Fruit fly (Drosophila melanogaster) whole organism, wandering third instar larva: Measurements from ENCODE around the gene CG7330.
A peak's percentile ranks its signal among the peaks of the same experiment; 100 is the strongest.

ENCODE experiments used
- Abd-B ChIP-seq: fragments of >200 bp; optimal IDR thresholded peaks from 2 replicates; lab custom pipeline; 2017; ENCODE audit warnings: missing biosample characterization, missing genetic modification characterization
- CG32264 ChIP-seq: fragments of 200-800 bp; sonication (Bioruptor generic); optimal IDR thresholded peaks from 2 replicates; lab custom pipeline; 2016; ENCODE audit warnings: missing biosample characterization, missing genetic modification characterization
- CG9705 ChIP-seq: fragments of 200-800 bp; sonication (Bioruptor generic); optimal IDR thresholded peaks from 2 replicates; lab custom pipeline; 2018; ENCODE audit warnings: missing biosample characterization, mild to moderate bottlenecking, missing genetic modification characterization
- CrebA ChIP-seq: fragments of 200-800 bp; sonication (Bioruptor generic); optimal IDR thresholded peaks from 2 replicates; lab custom pipeline; 2016; ENCODE audit warnings: missing biosample characterization, mild to moderate bottlenecking, missing genetic modification characterization, borderline replicate concordance
- Dif ChIP-seq: fragments of 200-275, 200-300 bp; sonication (Bioruptor generic); optimal IDR thresholded peaks from 2 replicates; lab custom pipeline; 2018; ENCODE audit warnings: missing biosample characterization, missing genetic modification characterization; ENCODE audit not compliant: partially characterized antibody
- GATAd ChIP-seq: sonication (Bioruptor generic); optimal IDR thresholded peaks from 2 replicates; lab custom pipeline; 2016; ENCODE audit warnings: missing biosample characterization, missing genetic modification characterization
- HLH106 ChIP-seq: fragments of 200-800 bp; optimal IDR thresholded peaks from 3 replicates; lab custom pipeline; 2019; ENCODE audit warnings: missing biosample characterization, mild to moderate bottlenecking, missing genetic modification characterization, moderate library complexity
- Hnf4 ChIP-seq: fragments of 200-800 bp; sonication (Bioruptor generic); optimal IDR thresholded peaks from 2 replicates; lab custom pipeline; 2016; ENCODE audit warnings: missing biosample characterization, mild to moderate bottlenecking, missing genetic modification characterization
- Hr78 ChIP-seq: fragments of >200 bp; optimal IDR thresholded peaks from 2 replicates; lab custom pipeline; 2017; ENCODE audit warnings: missing biosample characterization, missing genetic modification characterization
- Hr83 ChIP-seq: fragments of 200-300 bp; sonication (Bioruptor generic); optimal IDR thresholded peaks from 2 replicates; lab custom pipeline; 2016; ENCODE audit warnings: missing biosample characterization, mild to moderate bottlenecking, missing genetic modification characterization, moderate library complexity; ENCODE audit not compliant: poor library complexity, severe bottlenecking
- Jra ChIP-seq: sonication (Bioruptor generic); optimal IDR thresholded peaks from 2 replicates; lab custom pipeline; 2016; ENCODE audit warnings: missing biosample characterization, missing genetic modification characterization
- Mio ChIP-seq: sonication (Bioruptor generic); optimal IDR thresholded peaks from 2 replicates; lab custom pipeline; 2016; ENCODE audit warnings: missing biosample characterization, missing genetic modification characterization
- Myc ChIP-seq: fragments of >200 bp; optimal IDR thresholded peaks from 2 replicates; lab custom pipeline; 2017
- N ChIP-seq: fragments of >200 bp; optimal IDR thresholded peaks from 2 replicates; lab custom pipeline; 2018; ENCODE audit warnings: missing biosample characterization, missing external identifiers, missing genetic modification characterization
- OdsH ChIP-seq: fragments of 200-800 bp; sonication (Bioruptor generic); optimal IDR thresholded peaks from 2 replicates; lab custom pipeline; 2016; ENCODE audit warnings: missing biosample characterization, mild to moderate bottlenecking, missing genetic modification characterization
- Rel ChIP-seq, 2 experiments: fragments of 200-800 bp; sonication (Bioruptor generic) in 1 of 2; optimal IDR thresholded peaks; 2 replicates in 1 of 2; 3 replicates in 1 of 2; lab custom pipeline; 2016 to 2019; ENCODE audit warnings: mild to moderate bottlenecking in 2 of 2, missing biosample characterization in 2 of 2, missing genetic modification characterization in 2 of 2, moderate library complexity in 1 of 2
- Sp1 ChIP-seq: fragments of 200-800 bp; sonication (Bioruptor generic); optimal IDR thresholded peaks from 3 replicates; lab custom pipeline; 2019; ENCODE audit warnings: missing biosample characterization, mild to moderate bottlenecking, missing genetic modification characterization, moderate library complexity
- Vsx2 ChIP-seq: fragments of 200-300, 225-300 bp; sonication (Bioruptor generic); optimal IDR thresholded peaks from 2 replicates; lab custom pipeline; 2018; ENCODE audit warnings: missing biosample characterization, missing genetic modification characterization; ENCODE audit not compliant: partially characterized antibody
- br ChIP-seq: fragments of 200-800 bp; sonication (Bioruptor generic); optimal IDR thresholded peaks from 2 replicates; lab custom pipeline; 2016; ENCODE audit warnings: missing biosample characterization, missing genetic modification characterization
- dl ChIP-seq, 2 experiments: fragments of 175-275, 200-275 bp in 1 of 2; fragments of 200-275 bp in 1 of 2; sonication (Bioruptor generic); optimal IDR thresholded peaks; lab custom pipeline; 2018; ENCODE audit warnings: mild to moderate bottlenecking in 2 of 2, missing biosample characterization in 2 of 2, missing genetic modification characterization in 2 of 2, moderate library complexity in 2 of 2; ENCODE audit not compliant: partially characterized antibody in 2 of 2, insufficient read depth in 1 of 2
- dmrt93B ChIP-seq: fragments of 200-800 bp; sonication (Bioruptor generic); optimal IDR thresholded peaks from 2 replicates; lab custom pipeline; 2018; ENCODE audit warnings: missing biosample characterization, mild to moderate bottlenecking, missing genetic modification characterization
- dsf ChIP-seq: sonication (Bioruptor generic); optimal IDR thresholded peaks from 2 replicates; lab custom pipeline; 2016; ENCODE audit warnings: missing biosample characterization, missing genetic modification characterization, borderline replicate concordance
- ey ChIP-seq: fragments of 200-800 bp; sonication (Bioruptor generic); optimal IDR thresholded peaks from 2 replicates; lab custom pipeline; 2016; ENCODE audit warnings: missing biosample characterization, missing genetic modification characterization
- foxo ChIP-seq, 2 experiments: fragments of 200-800 bp; sonication (Bioruptor generic); optimal IDR thresholded peaks; 2 replicates in 1 of 2; 3 replicates in 1 of 2; lab custom pipeline; 2016 to 2017; ENCODE audit warnings: missing biosample characterization in 2 of 2, missing genetic modification characterization in 2 of 2
- fru ChIP-seq: fragments of 200-800 bp; sonication (Bioruptor generic); optimal IDR thresholded peaks from 3 replicates; lab custom pipeline; 2016; ENCODE audit warnings: missing biosample characterization, mild to moderate bottlenecking, missing genetic modification characterization
- h ChIP-seq: fragments of 200-800 bp; sonication (Bioruptor generic); optimal IDR thresholded peaks from 3 replicates; lab custom pipeline; 2016; ENCODE audit warnings: missing biosample characterization, mild to moderate bottlenecking, missing genetic modification characterization
- jim ChIP-seq: fragments of 175-275, 200-325 bp; sonication (Bioruptor generic); optimal IDR thresholded peaks from 2 replicates; lab custom pipeline; 2016; ENCODE audit warnings: missing biosample characterization, mild to moderate bottlenecking, missing genetic modification characterization
- pan ChIP-seq: fragments of >200 bp; optimal IDR thresholded peaks from 2 replicates; lab custom pipeline; 2017
- psq ChIP-seq: fragments of 200-800 bp; sonication (Bioruptor generic); optimal IDR thresholded peaks from 3 replicates; lab custom pipeline; 2017; ENCODE audit warnings: missing biosample characterization, mild to moderate bottlenecking, missing genetic modification characterization, moderate library complexity
- rgr ChIP-seq: fragments of 200-800 bp; sonication (Bioruptor generic); optimal IDR thresholded peaks from 3 replicates; lab custom pipeline; 2016; ENCODE audit warnings: missing biosample characterization, mild to moderate bottlenecking, missing genetic modification characterization
- sage ChIP-seq: fragments of 200-800 bp; sonication (Bioruptor generic); optimal IDR thresholded peaks from 2 replicates; lab custom pipeline; 2016; ENCODE audit warnings: missing biosample characterization, mild to moderate bottlenecking, missing genetic modification characterization
- sv ChIP-seq: fragments of 200-800 bp; sonication (Bioruptor generic); optimal IDR thresholded peaks from 3 replicates; lab custom pipeline; 2016; ENCODE audit warnings: missing biosample characterization, missing genetic modification characterization
- tai ChIP-seq: sonication (Bioruptor generic); optimal IDR thresholded peaks from 2 replicates; lab custom pipeline; 2016; ENCODE audit warnings: missing biosample characterization, missing genetic modification characterization
- usp ChIP-seq: fragments of >200 bp; optimal IDR thresholded peaks from 2 replicates; lab custom pipeline; 2017; ENCODE audit warnings: missing biosample characterization, missing genetic modification characterization
- woc ChIP-seq: sonication (Bioruptor generic); optimal IDR thresholded peaks from 2 replicates; lab custom pipeline; 2016; ENCODE audit warnings: missing biosample characterization, mild to moderate bottlenecking, missing genetic modification characterization

CG7330 gene

dm6 chr3L:18105343-18106020, 43.2 kb upstream of the CG7330 start:
- no peak for TF ChIP-seq CG32264 (GFP tag; lab: Kevin White, UChicago)
- peak; percentile 23 for TF ChIP-seq N (GFP tag; lab: Kevin White, UChicago)
- peak; percentile 55 for TF ChIP-seq Dif (GFP tag; lab: Kevin White, UChicago)
- TF ChIP-seq fru (GFP tag; lab: Kevin White, UChicago): peak; percentile 97
- TF ChIP-seq OdsH: no peak

DNA sequence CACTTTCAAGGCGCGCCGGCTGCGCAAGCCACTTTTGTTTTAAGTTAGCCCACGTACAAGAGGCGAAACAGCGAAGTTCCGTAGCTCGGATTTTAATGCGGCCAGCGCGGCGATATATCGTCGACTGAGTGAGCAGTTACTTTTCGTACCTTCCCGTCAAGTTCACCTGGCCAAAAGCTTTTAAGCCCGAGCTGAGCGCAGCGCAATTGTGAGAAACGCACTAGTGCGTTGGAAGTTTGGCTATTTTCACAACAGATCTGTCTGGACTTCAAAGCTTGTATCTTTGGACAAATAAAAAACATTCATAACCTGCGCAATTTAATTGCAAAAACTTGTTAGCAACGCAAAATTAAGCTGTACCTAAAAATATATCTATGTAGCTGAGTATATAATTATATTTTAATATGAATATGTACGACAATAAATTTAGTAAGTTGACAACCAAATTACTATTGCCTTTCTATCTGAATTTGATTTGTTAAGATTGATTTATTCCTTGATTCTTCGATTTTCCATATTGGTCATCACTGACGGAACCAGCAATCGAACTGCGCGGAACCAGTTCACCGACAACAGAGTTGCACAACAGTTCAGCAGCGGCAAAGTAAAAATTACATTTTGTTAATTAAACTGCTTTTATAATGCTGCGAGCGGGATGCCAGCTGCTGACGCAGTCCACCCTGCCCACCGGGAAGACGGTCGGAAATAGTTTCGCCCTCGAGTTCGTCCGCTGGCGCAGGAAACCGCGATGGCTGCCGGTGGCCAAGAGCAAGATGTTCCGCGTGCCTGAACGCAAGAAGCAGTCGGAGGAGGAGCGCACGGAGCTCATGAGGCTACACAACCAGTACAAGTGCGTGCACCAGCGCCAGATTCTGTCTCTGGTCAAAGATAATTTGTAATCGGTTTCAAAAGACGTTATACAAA, 42.4 kb upstream of the CG7330 start, which contains the start of the genes CG13698 and mRpS26:
Gene CG13698, minus strand, starts transcription at position 129 of the 924 bp plus-strand sequence.
Gene mRpS26, plus strand, starts transcription at position 559 of the 924 bp plus-strand sequence.
- TF ChIP-seq CG32264 (GFP tag; lab: Kevin White, UChicago) (no peak), ey (GFP tag; lab: Kevin White, UChicago) (peak; percentile 52), foxo (GFP tag; optimal IDR thresholded peaks at IDR 0.05; lab: Kevin White, UChicago) (peak in 1 of 2 experiments; percentile 78), Vsx2 (GFP tag; lab: Kevin White, UChicago) (no peak), h (GFP tag; lab: Kevin White, UChicago) (peak; percentile 58), HLH106 (tag; lab: Kevin White, UChicago) (peak; percentile 85), Jra (GFP tag; lab: Kevin White, UChicago) (no peak), Rel (GFP tag; optimal IDR thresholded peaks at IDR 0.05; lab: Kevin White, UChicago) (no peak), Rel (tag; optimal IDR thresholded peaks at IDR 0.05; lab: Kevin White, UChicago) (peak; percentile 6), Hnf4 (GFP tag; lab: Kevin White, UChicago) (peak; percentile 41), CG9705 (peak; percentile 74), Mio (no peak), dl (GFP tag; optimal IDR thresholded peaks at IDR 0.05; lab: Kevin White, UChicago; ENCODE audit: insufficient read depth in 1 of 2, partially characterized antibody in 2 of 2) (no peak), Dif (GFP tag; lab: Kevin White, UChicago) (peak; percentile 37), woc (GFP tag; lab: Kevin White, UChicago) (peak; percentile 61), Sp1 (GFP tag; lab: Kevin White, UChicago) (peak; percentile 78), sage (GFP tag; lab: Kevin White, UChicago) (peak; percentile 20), N (GFP tag; lab: Kevin White, UChicago) (no peak), CrebA (no peak), dmrt93B (GFP tag; lab: Kevin White, UChicago) (peak; percentile 60), Myc (lab: Kevin White, UChicago) (peak; percentile 93), Hr83 (GFP tag; lab: Kevin White, UChicago) (peak; percentile 57), GATAd (GFP tag; lab: Kevin White, UChicago) (peak; percentile 8), jim (no peak), sv (GFP tag; lab: Kevin White, UChicago) (peak; percentile 59), pan (lab: Kevin White, UChicago) (no peak), fru (GFP tag; lab: Kevin White, UChicago) (peak; percentile 95), OdsH (peak; percentile 52), dsf (GFP tag; lab: Kevin White, UChicago) (no peak), Hr78 (no peak), rgr (GFP tag; lab: Kevin White, UChicago) (peak; percentile 67), psq (GFP tag; lab: Kevin White, UChicago) (peak; percentile 57), br (GFP tag; lab: Kevin White, UChicago) (peak; percentile 58)

DNA sequence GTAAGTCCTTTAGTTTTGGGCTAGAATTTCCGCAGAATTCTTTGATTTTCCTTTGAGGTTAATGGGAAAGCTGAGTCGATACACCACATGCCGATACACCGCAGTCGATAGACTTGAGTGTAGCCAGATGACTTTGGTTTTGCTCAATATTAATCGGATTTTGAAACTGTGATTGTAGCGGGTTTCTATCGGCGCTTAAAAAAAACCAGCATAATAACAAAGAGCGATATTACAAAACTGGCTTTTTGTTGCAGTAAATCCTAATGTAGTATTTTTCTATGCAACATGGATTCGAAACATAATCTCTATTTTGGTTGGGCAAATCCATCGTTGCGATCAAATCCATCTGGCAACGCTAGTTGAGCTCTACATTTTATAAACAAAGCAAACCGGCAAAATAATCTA, 39.3 kb upstream of the CG7330 start, which contains the start of the genes Polr3D and mus304:
Gene Polr3D, minus strand, starts transcription at position 116 of the 405 bp plus-strand sequence.
Gene mus304, plus strand, starts transcription at position 356 of the 405 bp plus-strand sequence.
- peak; percentile 65 for TF ChIP-seq CG9705
- TF ChIP-seq HLH106 (tag; lab: Kevin White, UChicago): peak; percentile 61
- TF ChIP-seq psq (GFP tag; lab: Kevin White, UChicago): peak; percentile 19
- peak; percentile 28 for TF ChIP-seq Sp1 (GFP tag; lab: Kevin White, UChicago)
- TF ChIP-seq Hr83 (GFP tag; lab: Kevin White, UChicago): no peak
- TF ChIP-seq foxo (GFP tag; optimal IDR thresholded peaks at IDR 0.05; lab: Kevin White, UChicago): peak in 1 of 2 experiments; percentile 51
- TF ChIP-seq Hnf4 (GFP tag; lab: Kevin White, UChicago): peak; percentile 20
- TF ChIP-seq rgr (GFP tag; lab: Kevin White, UChicago): peak; percentile 23
- no peak for TF ChIP-seq Rel (GFP tag; optimal IDR thresholded peaks at IDR 0.05; lab: Kevin White, UChicago)
- TF ChIP-seq Rel (tag; optimal IDR thresholded peaks at IDR 0.05; lab: Kevin White, UChicago): peak; percentile 1
- peak; percentile 47 for TF ChIP-seq ey (GFP tag; lab: Kevin White, UChicago)
- TF ChIP-seq dsf (GFP tag; lab: Kevin White, UChicago): peak; percentile 13
- no peak for TF ChIP-seq Mio
- TF ChIP-seq tai (GFP tag; lab: Kevin White, UChicago): no peak
- no peak for TF ChIP-seq Abd-B
- peak; percentile 24 for TF ChIP-seq OdsH
- no peak for TF ChIP-seq usp
- no peak for TF ChIP-seq sage (GFP tag; lab: Kevin White, UChicago)
- peak; percentile 40 for TF ChIP-seq h (GFP tag; lab: Kevin White, UChicago)
- TF ChIP-seq Dif (GFP tag; lab: Kevin White, UChicago): no peak
- TF ChIP-seq woc (GFP tag; lab: Kevin White, UChicago): no peak
- peak; percentile 18 for TF ChIP-seq fru (GFP tag; lab: Kevin White, UChicago)
